Fruit fly (Drosophila melanogaster) whole organism, embryonic: ENCODE data around the gene CG7579.

Experiments used
- Antp ChIP-seq: fragments of 200-800 bp; sonication (Bioruptor generic); optimal IDR thresholded peaks from 3 replicates; lab custom pipeline; 2016; ENCODE audit warnings: missing biosample characterization, missing genetic modification characterization
- Atf6 ChIP-seq: fragments of 200-800 bp; sonication (Bioruptor generic); IDR thresholded peaks from 2 replicates; pipeline ENCODE4 v1.3.6; 2022; ENCODE audit warnings: missing biosample characterization, missing genetic modification characterization
- CG10543 ChIP-seq: fragments of 200-800 bp; sonication (Bioruptor generic); optimal IDR thresholded peaks from 3 replicates; lab custom pipeline; 2017; ENCODE audit warnings: missing biosample characterization, mild to moderate bottlenecking, missing genetic modification characterization, moderate library complexity
- CG10979 ChIP-seq: fragments of 200-800 bp; sonication (Bioruptor generic); optimal IDR thresholded peaks from 2 replicates; lab custom pipeline; 2018; ENCODE audit warnings: missing biosample characterization, mild to moderate bottlenecking, missing genetic modification characterization, moderate library complexity
- CG12104 ChIP-seq: fragments of 200-800 bp; sonication (Bioruptor generic); optimal IDR thresholded peaks from 3 replicates; lab custom pipeline; 2016; ENCODE audit warnings: missing biosample characterization, missing genetic modification characterization
- CG12391 ChIP-seq: fragments of 200-800 bp; sonication (Bioruptor generic); optimal IDR thresholded peaks from 3 replicates; lab custom pipeline; 2018; ENCODE audit warnings: missing biosample characterization, mild to moderate bottlenecking, missing genetic modification characterization, moderate library complexity
- CG17385 ChIP-seq: fragments of 200-800 bp; sonication (Bioruptor generic); optimal IDR thresholded peaks from 3 replicates; lab custom pipeline; 2018; ENCODE audit warnings: missing biosample characterization, mild to moderate bottlenecking, missing genetic modification characterization
- CG17568 ChIP-seq: fragments of 200-800 bp; sonication (Bioruptor generic); optimal IDR thresholded peaks from 2 replicates; lab custom pipeline; 2018; ENCODE audit warnings: missing biosample characterization, mild to moderate bottlenecking, missing genetic modification characterization, moderate library complexity
- CG2875 ChIP-seq: fragments of 200-800 bp; sonication (Bioruptor generic); optimal IDR thresholded peaks from 2 replicates; lab custom pipeline; 2017; ENCODE audit warnings: missing biosample characterization, mild to moderate bottlenecking, missing genetic modification characterization, missing genetic modification reagents
- CG30020 ChIP-seq: fragments of 200-800 bp; optimal IDR thresholded peaks from 2 replicates; lab custom pipeline; 2019; ENCODE audit warnings: missing biosample characterization, mild to moderate bottlenecking, missing genetic modification characterization, moderate library complexity
- CG30403 ChIP-seq: fragments of 200-800 bp; sonication (Bioruptor generic); optimal IDR thresholded peaks from 3 replicates; lab custom pipeline; 2016; ENCODE audit warnings: missing biosample characterization, missing genetic modification characterization
- CG31388 ChIP-seq: fragments of 200-800 bp; sonication (Bioruptor generic); optimal IDR thresholded peaks from 2 replicates; lab custom pipeline; 2016; ENCODE audit warnings: missing biosample characterization, missing genetic modification characterization
- CG31441 ChIP-seq: fragments of 200-800 bp; sonication (Bioruptor generic); IDR thresholded peaks from 2 replicates; pipeline ENCODE4 v1.3.6; 2022; ENCODE audit warnings: missing biosample characterization, missing genetic modification characterization
- CG33557 ChIP-seq: fragments of 200-800 bp; sonication (Bioruptor generic); optimal IDR thresholded peaks from 2 replicates; lab custom pipeline; 2019; ENCODE audit warnings: missing biosample characterization, mild to moderate bottlenecking, missing genetic modification characterization, moderate library complexity
- CG43689 ChIP-seq: fragments of 200-800 bp; sonication (Bioruptor generic); IDR thresholded peaks from 2 replicates; pipeline ENCODE4 v1.3.6; 2022; ENCODE audit warnings: missing biosample characterization, missing genetic modification characterization
- CG4424 ChIP-seq: fragments of 200-800 bp; sonication (Bioruptor generic); optimal IDR thresholded peaks from 3 replicates; lab custom pipeline; 2016; ENCODE audit warnings: missing biosample characterization, missing genetic modification characterization
- CG6272 ChIP-seq: fragments of 200-800 bp; sonication (Bioruptor generic); IDR thresholded peaks from 2 replicates; pipeline ENCODE4 v1.3.6; 2022; ENCODE audit warnings: missing biosample characterization, missing genetic modification characterization
- CG6683 ChIP-seq: fragments of 200-800 bp; sonication (Bioruptor generic); optimal IDR thresholded peaks from 2 replicates; lab custom pipeline; 2017; ENCODE audit warnings: missing biosample characterization, mild to moderate bottlenecking, missing genetic modification characterization, missing genetic modification reagents
- CG8281 ChIP-seq: fragments of 200-800 bp; sonication (Bioruptor generic); optimal IDR thresholded peaks from 2 replicates; lab custom pipeline; 2018; ENCODE audit warnings: missing biosample characterization, mild to moderate bottlenecking, missing genetic modification characterization, moderate library complexity
- Dref ChIP-seq: fragments of 200-800 bp; sonication (Bioruptor generic); IDR thresholded peaks from 2 replicates; pipeline ENCODE4 v1.3.6; 2022; ENCODE audit warnings: missing biosample characterization, missing genetic modification characterization
- HmgZ ChIP-seq: fragments of 200-800 bp; sonication (Bioruptor generic); optimal IDR thresholded peaks from 2 replicates; lab custom pipeline; 2018; ENCODE audit warnings: missing biosample characterization, mild to moderate bottlenecking, missing genetic modification characterization
- Lhr ChIP-seq: fragments of 200-800 bp; sonication (Bioruptor generic); optimal IDR thresholded peaks from 3 replicates; lab custom pipeline; 2017; ENCODE audit warnings: mild to moderate bottlenecking, missing biosample characterization, missing genetic modification reagents, missing genetic modification characterization
- MESR4 ChIP-seq: fragments of 200-800 bp; sonication (Bioruptor generic); optimal IDR thresholded peaks from 2 replicates; lab custom pipeline; 2018; ENCODE audit warnings: missing biosample characterization, mild to moderate bottlenecking, missing genetic modification characterization, moderate library complexity
- Max ChIP-seq: fragments of 200-800 bp; sonication (Bioruptor generic); optimal IDR thresholded peaks from 2 replicates; lab custom pipeline; 2016; ENCODE audit warnings: missing biosample characterization, mild to moderate bottlenecking, missing genetic modification characterization
- NK7.1 ChIP-seq: fragments of 200-800 bp; sonication (Bioruptor generic); optimal IDR thresholded peaks from 3 replicates; lab custom pipeline; 2016; ENCODE audit warnings: missing biosample characterization, missing genetic modification characterization
- Oaz ChIP-seq: fragments of 200-800 bp; sonication (Bioruptor generic); IDR thresholded peaks from 2 replicates; pipeline ENCODE4 v1.3.6; 2022; ENCODE audit warnings: missing biosample characterization, missing genetic modification characterization
- Pdp1 ChIP-seq, 2 experiments: fragments of 200-800 bp; sonication (Bioruptor generic); optimal IDR thresholded peaks; 3 replicates each; lab custom pipeline; 2016; ENCODE audit warnings: missing biosample characterization in 2 of 2, missing genetic modification characterization in 2 of 2, mild to moderate bottlenecking in 1 of 2, moderate library complexity in 1 of 2
- Ptx1 ChIP-seq: fragments of 200-800 bp; sonication (Bioruptor generic); IDR thresholded peaks from 2 replicates; pipeline ENCODE4 v1.3.6; 2022; ENCODE audit warnings: missing biosample characterization, missing genetic modification characterization
- Taf1 ChIP-seq: fragments of 200-800 bp; sonication (Bioruptor generic); IDR thresholded peaks from 2 replicates; pipeline ENCODE4 v1.3.6; 2022; ENCODE audit warnings: missing biosample characterization, missing genetic modification characterization
- bcd ChIP-seq: fragments of 200-800 bp; sonication (Bioruptor generic); optimal IDR thresholded peaks from 2 replicates; lab custom pipeline; 2017; ENCODE audit warnings: missing biosample characterization, mild to moderate bottlenecking, missing genetic modification characterization
- bsh ChIP-seq, 2 experiments: fragments of 200-800 bp; sonication (Bioruptor generic); optimal IDR thresholded peaks; 2 replicates each; lab custom pipeline; 2017 to 2018; ENCODE audit warnings: mild to moderate bottlenecking in 2 of 2, missing biosample characterization in 2 of 2, missing genetic modification characterization in 2 of 2, moderate library complexity in 1 of 2
- chif ChIP-seq, 2 experiments: fragments of 200-800 bp; sonication (Bioruptor generic); optimal IDR thresholded peaks; 3 replicates each; lab custom pipeline; 2016; ENCODE audit warnings: missing biosample characterization in 2 of 2, missing genetic modification characterization in 2 of 2
- chn ChIP-seq: fragments of 200-800 bp; sonication (Bioruptor generic); optimal IDR thresholded peaks from 2 replicates; lab custom pipeline; 2016; ENCODE audit warnings: missing biosample characterization, missing genetic modification characterization
- croc ChIP-seq: fragments of 200-800 bp; sonication (Bioruptor generic); conservative IDR thresholded peaks from 3 replicates; pipeline ENCODE4 v1.3.6; 2022; ENCODE audit warnings: missing biosample characterization, missing genetic modification characterization
- dmrt11E ChIP-seq: fragments of 200-800 bp; sonication (Bioruptor generic); optimal IDR thresholded peaks from 3 replicates; lab custom pipeline; 2018; ENCODE audit warnings: missing biosample characterization, mild to moderate bottlenecking, missing genetic modification characterization, moderate library complexity
- gcm2 ChIP-seq: fragments of 200-800 bp; sonication (Bioruptor generic); optimal IDR thresholded peaks from 2 replicates; lab custom pipeline; 2016; ENCODE audit warnings: missing biosample characterization, missing genetic modification characterization
- ind ChIP-seq: fragments of 200-800 bp; sonication (Bioruptor generic); optimal IDR thresholded peaks from 3 replicates; lab custom pipeline; 2016; ENCODE audit warnings: missing biosample characterization, missing genetic modification characterization
- lab ChIP-seq: fragments of 200-800 bp; sonication (Bioruptor generic); optimal IDR thresholded peaks from 3 replicates; lab custom pipeline; 2017; ENCODE audit warnings: missing biosample characterization, missing genetic modification characterization, mild to moderate bottlenecking, moderate library complexity, missing genetic modification reagents
- lola ChIP-seq, 3 experiments: fragments of >200 bp in 2 of 3; fragments of 200-800 bp in 1 of 3; sonication (Bioruptor generic) in 1 of 3; optimal IDR thresholded peaks; 2 replicates each; lab custom pipeline; 2017 to 2019; ENCODE audit warnings: missing biosample characterization in 3 of 3, missing genetic modification characterization in 3 of 3, mild to moderate bottlenecking in 1 of 3, moderate library complexity in 1 of 3
- maf-S ChIP-seq: fragments of 200-800 bp; sonication (Bioruptor generic); optimal IDR thresholded peaks from 2 replicates; lab custom pipeline; 2016; ENCODE audit warnings: missing biosample characterization, missing genetic modification characterization
- oc ChIP-seq: fragments of 200-800 bp; sonication (Bioruptor generic); optimal IDR thresholded peaks from 2 replicates; lab custom pipeline; 2018; ENCODE audit warnings: missing biosample characterization, mild to moderate bottlenecking, missing genetic modification characterization, moderate library complexity
- pan ChIP-seq, 4 experiments: fragments of >200 bp in 3 of 4; fragments of 200-800 bp in 1 of 4; sonication (Bioruptor generic) in 1 of 4; optimal IDR thresholded peaks in 3 of 4; IDR thresholded peaks in 1 of 4; 2 replicates each; pipeline versions ENCODE4 v1.3.6 to Lab custom; 2017 to 2022; ENCODE audit warnings: missing biosample characterization in 2 of 4, missing genetic modification characterization in 2 of 4, mixed read lengths in 1 of 4
- pros ChIP-seq: fragments of 200-800 bp; sonication (Bioruptor generic); optimal IDR thresholded peaks from 3 replicates; lab custom pipeline; 2019; ENCODE audit warnings: missing biosample characterization, mild to moderate bottlenecking, missing genetic modification characterization, moderate library complexity
- row ChIP-seq: fragments of 200-800 bp; sonication (Bioruptor generic); IDR thresholded peaks from 3 replicates; pipeline ENCODE4 v1.3.6; 2022; ENCODE audit warnings: missing biosample characterization, missing genetic modification characterization
- tna ChIP-seq: fragments of 200-800 bp; sonication (Bioruptor generic); IDR thresholded peaks from 2 replicates; pipeline ENCODE4 v1.3.6; 2022; ENCODE audit warnings: missing biosample characterization, missing genetic modification characterization; ENCODE audit not compliant: partially characterized antibody
- toy ChIP-seq: fragments of 200-800 bp; sonication (Bioruptor generic); IDR thresholded peaks from 2 replicates; pipeline ENCODE4 v1.3.6; 2022; ENCODE audit warnings: missing biosample characterization, missing genetic modification characterization
- wek ChIP-seq: fragments of 200-800 bp; sonication (Bioruptor generic); optimal IDR thresholded peaks from 3 replicates; lab custom pipeline; 2018; ENCODE audit warnings: missing biosample characterization, mild to moderate bottlenecking, missing genetic modification characterization, moderate library complexity

Gene CG7579

dm6 chr3L:15690711-15691591 is 7.7 kb upstream of the CG7579 start (continued):
- TF ChIP-seq Max (GFP tag; lab: Kevin White, UChicago) (no peak), CG33557 (GFP tag; lab: Kevin White, UChicago) (peak; percentile 39), CG17568 (no peak), chn (GFP tag; lab: Kevin White, UChicago) (no peak), MESR4 (GFP tag; lab: Kevin White, UChicago) (no peak), CG6683 (no peak), row (GFP tag; lab: Robert Waterston, UW) (peak; percentile 55), ind (GFP tag; lab: Kevin White, UChicago) (peak; percentile 11), CG31441 (peak; percentile 71), CG12391 (tag; lab: Kevin White, UChicago) (peak; percentile 59), Taf1 (no peak), wek (GFP tag; lab: Kevin White, UChicago) (no peak), CG30403 (GFP tag; lab: Kevin White, UChicago) (peak; percentile 53), NK7.1 (GFP tag; lab: Kevin White, UChicago) (peak; percentile 41), bcd (GFP tag; lab: Kevin White, UChicago) (peak; percentile 37), CG17385 (GFP tag; lab: Kevin White, UChicago) (peak; percentile 8), HmgZ (tag; lab: Kevin White, UChicago) (no peak), lola (GFP tag; optimal IDR thresholded peaks at IDR 0.05; lab: Kevin White, UChicago) (peak in 1 of 3 experiments; percentile 35), pros (peak; percentile 14), CG8281 (no peak), Dref (GFP tag; lab: Robert Waterston, UW) (no peak), maf-S (GFP tag; lab: Kevin White, UChicago) (no peak), chif (GFP tag; optimal IDR thresholded peaks at IDR 0.05; lab: Kevin White, UChicago) (no peak), croc (GFP tag; lab: Robert Waterston, UW) (no peak; the same call in 2 of the 3 replicates), CG4424 (GFP tag; lab: Kevin White, UChicago) (peak; percentile 40), CG31388 (GFP tag; lab: Kevin White, UChicago) (no peak), Atf6 (GFP tag; lab: Robert Waterston, UW) (no peak), oc (no peak), Lhr (GFP tag; lab: Kevin White, UChicago) (no peak), CG30020 (tag; lab: Kevin White, UChicago) (peak; percentile 67), CG6272 (GFP tag; lab: Robert Waterston, UW) (no peak), CG12104 (peak; percentile 11), tna (GFP tag; lab: Robert Waterston, UW) (no peak), CG10543 (GFP tag; lab: Kevin White, UChicago) (peak; percentile 28), dmrt11E (tag; lab: Kevin White, UChicago) (peak; percentile 54), bsh (GFP tag; optimal IDR thresholded peaks at IDR 0.05; lab: Kevin White, UChicago) (peak in 1 of 2 experiments; percentile 55), CG10979 (tag; lab: Kevin White, UChicago) (peak; percentile 86), pan (optimal IDR thresholded peaks at IDR 0.05; lab: Kevin White, UChicago) (no peak), pan (GFP tag; optimal IDR thresholded peaks at IDR 0.05 in 1 of 2, IDR thresholded peaks at IDR 0.05 in 1 of 2) (no peak), gcm2 (GFP tag; lab: Kevin White, UChicago) (no peak), Antp (peak; percentile 18), CG43689 (no peak), Pdp1 (GFP tag; optimal IDR thresholded peaks at IDR 0.05; lab: Kevin White, UChicago) (no peak), Ptx1 (GFP tag; lab: Robert Waterston, UW) (peak; percentile 8; the same call in 1 of the 2 replicates), Oaz (GFP tag; lab: Robert Waterston, UW) (peak; percentile 53), lab (GFP tag; lab: Kevin White, UChicago) (peak; percentile 28), toy (GFP tag; lab: Robert Waterston, UW) (no peak), CG2875 (GFP tag; lab: Kevin White, UChicago) (peak; percentile 32)
